Worm (Caenorhabditis elegans) whole organism, L2 larva: ENCODE data around the gene H40L08.7.

Experiments
- F13H6.1 ChIP-seq: sonication (generic microtip); optimal IDR thresholded peaks from 2 replicates; lab custom pipeline; 2016; ENCODE audit warnings: missing genetic modification characterization, missing compliant biosample characterization
- R02D3.7 ChIP-seq: fragments of 150-350 bp; optimal IDR thresholded peaks from 2 replicates; lab custom pipeline; 2014; ENCODE audit warnings: missing biosample characterization, missing genetic modification characterization
- ZK546.5 ChIP-seq: sonication (generic microtip); optimal IDR thresholded peaks from 2 replicates; lab custom pipeline; 2017; ENCODE audit warnings: missing biosample characterization, missing genetic modification characterization
- alr-1 ChIP-seq: fragments of 150-350 bp; optimal IDR thresholded peaks from 2 replicates; lab custom pipeline; 2014; ENCODE audit warnings: missing biosample characterization, missing genetic modification characterization
- aly-2 ChIP-seq: fragments of 150-350 bp; optimal IDR thresholded peaks from 2 replicates; lab custom pipeline; 2014; ENCODE audit warnings: missing biosample characterization, missing genetic modification characterization
- ama-1 ChIP-seq: fragments of 150-350 bp; optimal IDR thresholded peaks from 2 replicates; lab custom pipeline; 2018; ENCODE audit warnings: inconsistent platforms
- blmp-1 ChIP-seq: sonication (generic microtip); optimal IDR thresholded peaks from 2 replicates; lab custom pipeline; 2017; ENCODE audit warnings: missing genetic modification characterization, mild to moderate bottlenecking, missing compliant biosample characterization, antibody characterized with exemption, moderate library complexity; ENCODE audit not compliant: insufficient read depth
- ceh-16 ChIP-seq: fragments of 150-350 bp; optimal IDR thresholded peaks from 2 replicates; lab custom pipeline; 2014; ENCODE audit warnings: missing biosample characterization, missing genetic modification characterization
- ceh-82 ChIP-seq: fragments of 150-350 bp; optimal IDR thresholded peaks from 2 replicates; lab custom pipeline; 2014; ENCODE audit warnings: missing biosample characterization, missing genetic modification characterization
- elt-3 ChIP-seq: sonication (generic microtip); optimal IDR thresholded peaks from 2 replicates; lab custom pipeline; 2017; ENCODE audit warnings: missing biosample characterization, missing genetic modification characterization
- fos-1 ChIP-seq: fragments of 150-350 bp; optimal IDR thresholded peaks from 2 replicates; lab custom pipeline; 2014; ENCODE audit warnings: missing biosample characterization, missing genetic modification characterization
- lin-11 ChIP-seq: fragments of 150-350 bp; sonication (generic microtip); optimal IDR thresholded peaks from 2 replicates; lab custom pipeline; 2014; ENCODE audit warnings: missing biosample characterization, missing genetic modification characterization, inconsistent platforms, mixed read lengths
- lin-13 ChIP-seq: fragments of 150-350 bp; optimal IDR thresholded peaks from 2 replicates; lab custom pipeline; 2014; ENCODE audit warnings: missing biosample characterization, missing genetic modification reagents, missing genetic modification characterization
- lin-39 ChIP-seq: fragments of 150-350 bp; optimal IDR thresholded peaks from 2 replicates; lab custom pipeline; 2014; ENCODE audit warnings: missing biosample characterization, missing genetic modification reagents, missing genetic modification characterization
- lsy-2 ChIP-seq, 2 experiments: fragments of 150-350 bp in 1 of 2; sonication (generic microtip) in 1 of 2; optimal IDR thresholded peaks; 2 replicates each; lab custom pipeline; 2014 to 2017; ENCODE audit warnings: missing biosample characterization in 2 of 2, missing genetic modification characterization in 2 of 2
- mab-5 ChIP-seq: fragments of 150-350 bp; optimal IDR thresholded peaks from 2 replicates; lab custom pipeline; 2014; ENCODE audit warnings: missing biosample characterization, missing genetic modification characterization
- mbf-1 ChIP-seq: sonication (generic microtip); optimal IDR thresholded peaks from 2 replicates; lab custom pipeline; 2017; ENCODE audit warnings: missing biosample characterization, missing genetic modification characterization
- mdl-1 ChIP-seq, 2 experiments: fragments of 150-350 bp in 1 of 2; sonication (generic microtip) in 1 of 2; optimal IDR thresholded peaks; 2 replicates each; lab custom pipeline; 2017; ENCODE audit warnings: missing biosample characterization in 2 of 2, missing genetic modification characterization in 2 of 2
- nhr-23 ChIP-seq: fragments of 150-350 bp; optimal IDR thresholded peaks from 2 replicates; lab custom pipeline; 2014; ENCODE audit warnings: missing biosample characterization, missing genetic modification reagents, missing genetic modification characterization
- nhr-237 ChIP-seq: fragments of 150-350 bp; optimal IDR thresholded peaks from 2 replicates; lab custom pipeline; 2014; ENCODE audit warnings: missing biosample characterization, missing genetic modification characterization
- nhr-25 ChIP-seq: fragments of 150-350 bp; sonication (generic microtip); optimal IDR thresholded peaks from 3 replicates; lab custom pipeline; 2014; ENCODE audit warnings: missing biosample characterization, missing genetic modification characterization
- nhr-6 ChIP-seq: fragments of 150-350 bp; optimal IDR thresholded peaks from 2 replicates; lab custom pipeline; 2014; ENCODE audit warnings: missing biosample characterization, missing genetic modification characterization
- nhr-77 ChIP-seq: fragments of 150-350 bp; optimal IDR thresholded peaks from 2 replicates; lab custom pipeline; 2014; ENCODE audit warnings: missing biosample characterization, missing genetic modification characterization
- peb-1 ChIP-seq: fragments of 150-350 bp; optimal IDR thresholded peaks from 2 replicates; lab custom pipeline; 2014; ENCODE audit warnings: missing biosample characterization, missing genetic modification characterization
- skn-1 ChIP-seq: sonication (generic microtip); optimal IDR thresholded peaks from 2 replicates; lab custom pipeline; 2017; ENCODE audit warnings: missing biosample characterization, missing genetic modification characterization
- sma-3 ChIP-seq: sonication (generic microtip); optimal IDR thresholded peaks from 2 replicates; lab custom pipeline; 2016; ENCODE audit warnings: missing genetic modification reagents, missing genetic modification characterization, missing compliant biosample characterization
- snpc-4 ChIP-seq: fragments of 150-350 bp; optimal IDR thresholded peaks from 2 replicates; lab custom pipeline; 2014; ENCODE audit warnings: missing biosample characterization, missing genetic modification characterization
- unc-39 ChIP-seq: fragments of 150-350 bp; optimal IDR thresholded peaks from 2 replicates; lab custom pipeline; 2014; ENCODE audit warnings: missing biosample characterization, missing genetic modification characterization
- unc-55 ChIP-seq: fragments of 150-350 bp; sonication (generic microtip); optimal IDR thresholded peaks from 3 replicates; lab custom pipeline; 2014; ENCODE audit warnings: missing biosample characterization, missing genetic modification reagents, missing genetic modification characterization
- unc-62 ChIP-seq: fragments of 150-350 bp; optimal IDR thresholded peaks from 2 replicates; lab custom pipeline; 2014; ENCODE audit warnings: missing biosample characterization, missing genetic modification reagents, missing genetic modification characterization
- zag-1 ChIP-seq: fragments of 150-350 bp; optimal IDR thresholded peaks from 2 replicates; lab custom pipeline; 2014; ENCODE audit warnings: missing biosample characterization, missing genetic modification characterization
- ztf-1 ChIP-seq: fragments of 200-800 bp; sonication (Bioruptor generic); conservative IDR thresholded peaks from 2 replicates; pipeline ENCODE4 v1.3.6; 2022; ENCODE audit warnings: missing genetic modification characterization, missing compliant biosample characterization
- ztf-4 ChIP-seq: fragments of 150-350 bp; optimal IDR thresholded peaks from 2 replicates; lab custom pipeline; 2014; ENCODE audit warnings: missing biosample characterization, missing genetic modification characterization

H40L08.7 gene

ce11 chrX:15055914-15056313, 21.6 kb downstream of the H40L08.7 start, which contains the start of gene H03G16.7:
TSS of gene H03G16.7 (minus strand) at chrX:15056014.
- no peak for TF ChIP-seq unc-39 (tag; lab: Kevin White, UChicago)
- TF ChIP-seq blmp-1 (tag; lab: Kevin White, UChicago) = no peak
- TF ChIP-seq fos-1 (tag; lab: Kevin White, UChicago) = no peak

ce11 chrX:15053223-15053933, 24.2 kb downstream of the H40L08.7 start, which contains the start of gene H03G16.1:
TSS of gene H03G16.1 (plus strand) at chrX:15053883.
- TF ChIP-seq unc-39 (tag; lab: Kevin White, UChicago) (no peak), nhr-77 (tag; lab: Kevin White, UChicago) (no peak), mab-5 (tag; lab: Kevin White, UChicago) (no peak), ama-1 (no peak), snpc-4 (no peak), peb-1 (tag; lab: Kevin White, UChicago) (no peak), ztf-1 (no peak), lin-39 (tag; lab: Kevin White, UChicago) (no peak), lin-13 (GFP tag; lab: Kevin White, UChicago) (no peak), skn-1 (tag; lab: Kevin White, UChicago) (no peak), ZK546.5 (no peak), zag-1 (tag; lab: Kevin White, UChicago) (no peak), ceh-16 (no peak)

ce11 chrX:15052385-15052784, 25.2 kb downstream of the H40L08.7 start, which contains the start of gene H03G16.6:
TSS of gene H03G16.6 (plus strand) at chrX:15052685.
- TF ChIP-seq ztf-4 (tag; lab: Kevin White, UChicago) = no peak
- no peak for TF ChIP-seq unc-39 (tag; lab: Kevin White, UChicago)
- TF ChIP-seq nhr-25 (tag; lab: Kevin White, UChicago) = no peak
- TF ChIP-seq elt-3 = no peak
- TF ChIP-seq mdl-1 (tag; optimal IDR thresholded peaks at IDR 0.05; lab: Kevin White, UChicago) = no peak
- no peak for TF ChIP-seq mab-5 (tag; lab: Kevin White, UChicago)
- TF ChIP-seq ZK546.5 = no peak
- no peak for TF ChIP-seq ceh-82 (tag; lab: Kevin White, UChicago)
- no peak for TF ChIP-seq nhr-6 (tag; lab: Kevin White, UChicago)
- TF ChIP-seq lsy-2 (tag; optimal IDR thresholded peaks at IDR 0.05; lab: Kevin White, UChicago) = no peak
- TF ChIP-seq peb-1 (tag; lab: Kevin White, UChicago) = no peak
- TF ChIP-seq snpc-4 = no peak
- TF ChIP-seq alr-1 (tag; lab: Kevin White, UChicago) = no peak
- no peak for TF ChIP-seq sma-3 (GFP tag; lab: Kevin White, UChicago)
- no peak for TF ChIP-seq nhr-237
- TF ChIP-seq F13H6.1 (tag; lab: Kevin White, UChicago) = no peak
- TF ChIP-seq lin-39 (tag; lab: Kevin White, UChicago) = no peak
- no peak for TF ChIP-seq mbf-1 (tag; lab: Kevin White, UChicago)
- no peak for TF ChIP-seq lin-11

ce11 chrX:15050006-15050405, 27.5 kb downstream of the H40L08.7 start:
- TF ChIP-seq nhr-77 (tag; lab: Kevin White, UChicago) (no peak), nhr-23 (no peak), R02D3.7 (tag; lab: Kevin White, UChicago) (no peak)

ce11 chrX:15047541-15047940, 30.0 kb downstream of the H40L08.7 start:
- TF ChIP-seq sma-3 (GFP tag; lab: Kevin White, UChicago) (no peak), unc-62 (GFP tag; lab: Kevin White, UChicago) (no peak), unc-55 (GFP tag; lab: Kevin White, UChicago) (no peak), aly-2 (tag; lab: Kevin White, UChicago) (no peak), mab-5 (tag; lab: Kevin White, UChicago) (no peak), ama-1 (no peak)
